Fruit fly (Drosophila melanogaster) whole organism, embryonic: ENCODE measurements around the gene Rrp5.

Experiments
- Abd-B ChIP-seq: fragments of 200-800 bp; sonication (Bioruptor generic); optimal IDR thresholded peaks from 2 replicates; lab custom pipeline; 2018; ENCODE audit warnings: missing biosample characterization, mild to moderate bottlenecking, missing genetic modification characterization, moderate library complexity
- Ada2b ChIP-seq: fragments of 200-800 bp; sonication (Bioruptor generic); IDR thresholded peaks from 2 replicates; pipeline ENCODE4 v1.3.6; 2022; ENCODE audit warnings: missing biosample characterization, missing genetic modification characterization
- CG10209 ChIP-seq: fragments of 200-800 bp; sonication (Bioruptor generic); optimal IDR thresholded peaks from 3 replicates; lab custom pipeline; 2017; ENCODE audit warnings: missing biosample characterization, mild to moderate bottlenecking, missing genetic modification characterization, missing genetic modification reagents
- CG11247 ChIP-seq: fragments of 200-800 bp; sonication (Bioruptor generic); IDR thresholded peaks from 2 replicates; pipeline ENCODE4 v1.3.6; 2022; ENCODE audit warnings: missing biosample characterization, missing genetic modification characterization
- CG11504 ChIP-seq: fragments of 200-800 bp; sonication (Bioruptor generic); optimal IDR thresholded peaks from 3 replicates; lab custom pipeline; 2019; ENCODE audit warnings: missing biosample characterization, mild to moderate bottlenecking, missing genetic modification characterization, moderate library complexity
- CG12071 ChIP-seq: fragments of 200-800 bp; sonication (Bioruptor generic); optimal IDR thresholded peaks from 3 replicates; lab custom pipeline; 2018; ENCODE audit warnings: missing biosample characterization, mild to moderate bottlenecking, missing genetic modification characterization
- CG14050 ChIP-seq: fragments of 200-800 bp; sonication (Bioruptor generic); IDR thresholded peaks from 3 replicates; pipeline ENCODE4 v1.3.6; 2022; ENCODE audit warnings: missing biosample characterization, missing genetic modification characterization
- CG14667 ChIP-seq: fragments of 200-800 bp; sonication (Bioruptor generic); IDR thresholded peaks from 2 replicates; pipeline ENCODE4 v1.3.6; 2022; ENCODE audit warnings: missing biosample characterization, missing genetic modification characterization
- CG1603 ChIP-seq: fragments of 200-800 bp; sonication (Bioruptor generic); optimal IDR thresholded peaks from 2 replicates; lab custom pipeline; 2019; ENCODE audit warnings: missing biosample characterization, mild to moderate bottlenecking, missing genetic modification characterization, moderate library complexity
- CG17385 ChIP-seq: fragments of 200-800 bp; sonication (Bioruptor generic); optimal IDR thresholded peaks from 3 replicates; lab custom pipeline; 2018; ENCODE audit warnings: missing biosample characterization, mild to moderate bottlenecking, missing genetic modification characterization
- CG17568 ChIP-seq: fragments of 200-800 bp; sonication (Bioruptor generic); optimal IDR thresholded peaks from 2 replicates; lab custom pipeline; 2018; ENCODE audit warnings: missing biosample characterization, mild to moderate bottlenecking, missing genetic modification characterization, moderate library complexity
- CG17802 ChIP-seq: fragments of 200-800 bp; sonication (Bioruptor generic); optimal IDR thresholded peaks from 2 replicates; lab custom pipeline; 2018; ENCODE audit warnings: missing biosample characterization, mild to moderate bottlenecking, missing genetic modification characterization, moderate library complexity
- CG18262 ChIP-seq: fragments of 200-800 bp; optimal IDR thresholded peaks from 3 replicates; lab custom pipeline; 2019; ENCODE audit warnings: missing biosample characterization, mild to moderate bottlenecking, missing genetic modification characterization, moderate library complexity
- CG2202 ChIP-seq: fragments of 200-800 bp; sonication (Bioruptor generic); optimal IDR thresholded peaks from 2 replicates; lab custom pipeline; 2018; ENCODE audit warnings: missing biosample characterization, mild to moderate bottlenecking, missing genetic modification characterization
- CG30431 ChIP-seq: fragments of 200-800 bp; sonication (Bioruptor generic); optimal IDR thresholded peaks from 2 replicates; lab custom pipeline; 2017; ENCODE audit warnings: missing biosample characterization, missing genetic modification characterization
- CG31365 ChIP-seq: fragments of 200-800 bp; sonication (Bioruptor generic); optimal IDR thresholded peaks from 2 replicates; lab custom pipeline; 2018; ENCODE audit warnings: missing biosample characterization, mild to moderate bottlenecking, missing genetic modification characterization
- CG33557 ChIP-seq: fragments of 200-800 bp; sonication (Bioruptor generic); optimal IDR thresholded peaks from 2 replicates; lab custom pipeline; 2019; ENCODE audit warnings: missing biosample characterization, mild to moderate bottlenecking, missing genetic modification characterization, moderate library complexity
- CG43689 ChIP-seq: fragments of 200-800 bp; sonication (Bioruptor generic); IDR thresholded peaks from 2 replicates; pipeline ENCODE4 v1.3.6; 2022; ENCODE audit warnings: missing biosample characterization, missing genetic modification characterization
- CG6254 ChIP-seq: fragments of 200-800 bp; sonication (Bioruptor generic); optimal IDR thresholded peaks from 3 replicates; lab custom pipeline; 2017; ENCODE audit warnings: mild to moderate bottlenecking, missing biosample characterization, missing genetic modification reagents, missing genetic modification characterization
- CG6689 ChIP-seq: fragments of 200-800 bp; sonication (Bioruptor generic); IDR thresholded peaks from 2 replicates; pipeline ENCODE4 v1.3.6; 2022; ENCODE audit warnings: missing biosample characterization, missing genetic modification characterization
- CG7271 ChIP-seq: fragments of 200-800 bp; sonication (Bioruptor generic); optimal IDR thresholded peaks from 2 replicates; lab custom pipeline; 2018; ENCODE audit warnings: missing biosample characterization, mild to moderate bottlenecking, missing genetic modification characterization, moderate library complexity
- CG7357 ChIP-seq: fragments of 200-800 bp; sonication (Bioruptor generic); IDR thresholded peaks from 3 replicates; pipeline ENCODE4 v1.3.6; 2022; ENCODE audit warnings: missing biosample characterization, missing genetic modification characterization
- CG8089 ChIP-seq: fragments of 200-800 bp; sonication (Bioruptor generic); optimal IDR thresholded peaks from 3 replicates; lab custom pipeline; 2016; ENCODE audit warnings: missing biosample characterization, missing genetic modification characterization
- CG8388 ChIP-seq: fragments of 200-800 bp; sonication (Bioruptor generic); optimal IDR thresholded peaks from 2 replicates; lab custom pipeline; 2019; ENCODE audit warnings: missing biosample characterization, mild to moderate bottlenecking, missing genetic modification characterization, moderate library complexity
- CoRest ChIP-seq: fragments of 200-800 bp; sonication (Bioruptor generic); optimal IDR thresholded peaks from 3 replicates; lab custom pipeline; 2018; ENCODE audit warnings: missing biosample characterization, mild to moderate bottlenecking, missing genetic modification characterization, moderate library complexity
- Doc2 ChIP-seq: fragments of 200-800 bp; sonication (Bioruptor generic); IDR thresholded peaks from 2 replicates; pipeline ENCODE4 v1.3.6; 2022; ENCODE audit warnings: missing biosample characterization, missing genetic modification characterization
- Eip74EF ChIP-seq, 2 experiments: fragments of 200-800 bp in 1 of 2; fragments of >200 bp in 1 of 2; sonication (Bioruptor generic) in 1 of 2; optimal IDR thresholded peaks; 2 replicates each; lab custom pipeline; 2017 to 2019; ENCODE audit warnings: missing biosample characterization in 2 of 2, missing genetic modification characterization in 2 of 2, mild to moderate bottlenecking in 1 of 2, moderate library complexity in 1 of 2
- Hr3 ChIP-seq: fragments of 200-800 bp; sonication (Bioruptor generic); optimal IDR thresholded peaks from 3 replicates; lab custom pipeline; 2016; ENCODE audit warnings: missing biosample characterization, missing genetic modification characterization
- Hr39 ChIP-seq: fragments of >200 bp; optimal IDR thresholded peaks from 2 replicates; lab custom pipeline; 2017
- Hr51 ChIP-seq, 2 experiments: fragments of 200-800 bp; sonication (Bioruptor generic); optimal IDR thresholded peaks; 2 replicates in 1 of 2; 3 replicates in 1 of 2; lab custom pipeline; 2016 to 2018; ENCODE audit warnings: missing biosample characterization in 2 of 2, missing genetic modification characterization in 2 of 2, mild to moderate bottlenecking in 1 of 2, moderate library complexity in 1 of 2
- MTF-1 ChIP-seq: fragments of 200-800 bp; sonication (Bioruptor generic); optimal IDR thresholded peaks from 2 replicates; lab custom pipeline; 2018; ENCODE audit warnings: missing biosample characterization, mild to moderate bottlenecking, missing genetic modification characterization, borderline replicate concordance
- Meics ChIP-seq: fragments of 200-800 bp; sonication (Bioruptor generic); optimal IDR thresholded peaks from 2 replicates; lab custom pipeline; 2017; ENCODE audit warnings: missing biosample characterization, mild to moderate bottlenecking, missing genetic modification characterization
- NC2α ChIP-seq: fragments of 200-800 bp; sonication (Bioruptor generic); optimal IDR thresholded peaks from 2 replicates; lab custom pipeline; 2016; ENCODE audit warnings: missing biosample characterization, missing genetic modification characterization
- Pdp1 ChIP-seq, 2 experiments: fragments of 200-800 bp; sonication (Bioruptor generic); optimal IDR thresholded peaks; 3 replicates each; lab custom pipeline; 2016; ENCODE audit warnings: missing biosample characterization in 2 of 2, missing genetic modification characterization in 2 of 2, mild to moderate bottlenecking in 1 of 2, moderate library complexity in 1 of 2
- Stat92E ChIP-seq, 3 experiments: fragments of >200 bp in 2 of 3; fragments of 200-800 bp in 1 of 3; sonication (Bioruptor generic) in 1 of 3; optimal IDR thresholded peaks; 2 replicates each; lab custom pipeline; 2017 to 2019; ENCODE audit warnings: missing biosample characterization in 3 of 3, missing genetic modification characterization in 3 of 3, mild to moderate bottlenecking in 1 of 3, moderate library complexity in 1 of 3
- Vsx1 ChIP-seq: fragments of 200-800 bp; sonication (Bioruptor generic); optimal IDR thresholded peaks from 2 replicates; lab custom pipeline; 2017; ENCODE audit warnings: missing biosample characterization, mild to moderate bottlenecking, missing genetic modification characterization, missing genetic modification reagents
- ap ChIP-seq: fragments of 200-800 bp; sonication (Bioruptor generic); IDR thresholded peaks from 2 replicates; pipeline ENCODE4 v1.3.6; 2022; ENCODE audit warnings: missing biosample characterization, missing genetic modification characterization
- cas ChIP-seq: fragments of 200-800 bp; sonication (Bioruptor generic); IDR thresholded peaks from 2 replicates; pipeline ENCODE4 v1.3.6; 2022; ENCODE audit warnings: missing biosample characterization, missing genetic modification characterization
- esg ChIP-seq: fragments of 200-800 bp; sonication (Bioruptor generic); conservative IDR thresholded peaks from 2 replicates; pipeline ENCODE4 v1.3.6; 2022; ENCODE audit warnings: missing biosample characterization, missing genetic modification characterization
- fd64A ChIP-seq: fragments of 200-800 bp; sonication (Bioruptor generic); optimal IDR thresholded peaks from 3 replicates; lab custom pipeline; 2018; ENCODE audit warnings: missing biosample characterization, mild to moderate bottlenecking, missing genetic modification characterization
- gcm ChIP-seq: fragments of 200-800 bp; sonication (Bioruptor generic); optimal IDR thresholded peaks from 2 replicates; lab custom pipeline; 2019; ENCODE audit warnings: missing biosample characterization, mild to moderate bottlenecking, missing genetic modification characterization, moderate library complexity
- kni ChIP-seq: fragments of 200-800 bp; sonication (Bioruptor generic); optimal IDR thresholded peaks from 3 replicates; lab custom pipeline; 2017; ENCODE audit warnings: mild to moderate bottlenecking, missing biosample characterization, missing genetic modification reagents, missing genetic modification characterization
- lmd ChIP-seq: fragments of 200-800 bp; sonication (Bioruptor generic); IDR thresholded peaks from 2 replicates; pipeline ENCODE4 v1.3.6; 2022; ENCODE audit warnings: missing biosample characterization, missing genetic modification characterization
- mam ChIP-seq: fragments of 200-800 bp; sonication (Bioruptor generic); optimal IDR thresholded peaks from 3 replicates; lab custom pipeline; 2016; ENCODE audit warnings: missing biosample characterization, missing genetic modification characterization
- peb ChIP-seq: fragments of 200-800 bp; sonication (Bioruptor generic); IDR thresholded peaks from 2 replicates; pipeline ENCODE4 v1.3.6; 2022; ENCODE audit warnings: missing biosample characterization, missing genetic modification characterization
- pnt ChIP-seq: fragments of 200-800 bp; sonication (Bioruptor generic); optimal IDR thresholded peaks from 3 replicates; lab custom pipeline; 2016; ENCODE audit warnings: missing biosample characterization, missing genetic modification characterization
- sim ChIP-seq: fragments of 200-800 bp; sonication (Bioruptor generic); IDR thresholded peaks from 2 replicates; pipeline ENCODE4 v1.3.6; 2022; ENCODE audit warnings: missing biosample characterization, missing genetic modification characterization
- tgo ChIP-seq: fragments of 200-800 bp; sonication (Bioruptor generic); IDR thresholded peaks from 3 replicates; pipeline ENCODE4 v1.3.6; 2022; ENCODE audit warnings: missing biosample characterization, missing genetic modification characterization
- unpg ChIP-seq: fragments of 200-800 bp; sonication (Bioruptor generic); optimal IDR thresholded peaks from 3 replicates; lab custom pipeline; 2018; ENCODE audit warnings: missing biosample characterization, mild to moderate bottlenecking, missing genetic modification characterization, moderate library complexity
- zen2 ChIP-seq: fragments of 200-800 bp; sonication (Bioruptor generic); IDR thresholded peaks from 3 replicates; pipeline ENCODE4 v1.3.6; 2022; ENCODE audit warnings: missing biosample characterization, missing genetic modification characterization; ENCODE audit not compliant: partially characterized antibody

Gene Rrp5

DNA sequence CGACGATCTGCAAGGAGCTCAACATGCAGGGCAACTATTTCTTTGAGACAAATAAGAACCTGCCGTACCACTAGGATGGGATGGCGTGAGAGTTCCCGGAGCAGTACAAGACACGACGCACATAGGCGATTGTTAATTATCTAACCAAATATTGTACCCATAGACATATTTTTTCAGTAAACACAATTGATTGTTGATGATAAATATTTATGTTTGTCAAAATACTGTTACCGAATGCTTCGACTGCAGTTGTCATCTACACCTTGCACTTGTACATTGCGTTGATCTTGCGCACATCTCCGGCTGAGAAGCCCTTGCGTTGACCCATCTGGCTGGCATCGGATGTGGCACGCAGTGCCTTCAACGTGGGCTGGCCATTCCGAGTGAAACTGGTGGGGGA, 39.9 kb downstream of the Rrp5 start (continued):
- TF ChIP-seq CG17385 (no peak), Abd-B (GFP tag; lab: Kevin White, UChicago) (no peak), unpg (GFP tag; lab: Kevin White, UChicago) (peak; percentile 50), esg (GFP tag; lab: Robert Waterston, UW) (no peak), Hr3 (GFP tag; lab: Kevin White, UChicago) (no peak), fd64A (GFP tag; lab: Kevin White, UChicago) (peak; percentile 87), Doc2 (no peak), pnt (GFP tag; lab: Kevin White, UChicago) (no peak), CG10209 (peak; percentile 4), sim (GFP tag; lab: Robert Waterston, UW) (no peak; the same call in 1 of the 2 replicates), ap (no peak), CG17568 (GFP tag; lab: Kevin White, UChicago) (peak; percentile 27), CG6254 (GFP tag; lab: Kevin White, UChicago) (peak; percentile 48), CG33557 (GFP tag; lab: Kevin White, UChicago) (peak; percentile 83), Vsx1 (GFP tag; lab: Kevin White, UChicago) (peak; percentile 30), CG1603 (tag; lab: Kevin White, UChicago) (peak; percentile 72), Meics (GFP tag; lab: Kevin White, UChicago) (no peak), tgo (no peak), CG17802 (tag; lab: Kevin White, UChicago) (no peak), CG14667 (GFP tag; lab: Robert Waterston, UW) (no peak), CG7271 (tag; lab: Kevin White, UChicago) (peak; percentile 34), NC2α (no peak), CG7357 (GFP tag; lab: Robert Waterston, UW) (no peak), CoRest (tag; lab: Kevin White, UChicago) (no peak), MTF-1 (GFP tag; lab: Kevin White, UChicago) (peak; percentile 58), CG2202 (tag; lab: Kevin White, UChicago) (peak; percentile 78), Eip74EF (GFP tag; optimal IDR thresholded peaks at IDR 0.05; lab: Kevin White, UChicago) (no peak), CG11247 (GFP tag; lab: Robert Waterston, UW) (no peak), Hr39 (lab: Kevin White, UChicago) (no peak), lmd (GFP tag; lab: Robert Waterston, UW) (no peak), Pdp1 (GFP tag; optimal IDR thresholded peaks at IDR 0.05; lab: Kevin White, UChicago) (peak in 1 of 2 experiments; percentile 5), Ada2b (GFP tag; lab: Robert Waterston, UW) (no peak), CG31365 (tag; lab: Kevin White, UChicago) (peak; percentile 48), CG11504 (tag; lab: Kevin White, UChicago) (peak; percentile 15), CG30431 (GFP tag; lab: Kevin White, UChicago) (no peak), cas (no peak), kni (peak; percentile 77), gcm (GFP tag; lab: Kevin White, UChicago) (peak; percentile 35), peb (GFP tag; lab: Robert Waterston, UW) (no peak), mam (GFP tag; lab: Kevin White, UChicago) (no peak), CG6689 (GFP tag; lab: Robert Waterston, UW) (no peak), Hr51 (GFP tag; optimal IDR thresholded peaks at IDR 0.05; lab: Kevin White, UChicago) (no peak), CG14050 (GFP tag; lab: Robert Waterston, UW) (no peak), Stat92E (GFP tag; optimal IDR thresholded peaks at IDR 0.05; lab: Kevin White, UChicago) (no peak), CG43689 (no peak), CG12071 (GFP tag; lab: Kevin White, UChicago) (peak; percentile 47), CG18262 (tag; lab: Kevin White, UChicago) (peak; percentile 50), CG8089 (GFP tag; lab: Kevin White, UChicago) (peak; percentile 15), CG8388 (GFP tag; lab: Kevin White, UChicago) (peak; percentile 14), zen2 (GFP tag; lab: Robert Waterston, UW) (no peak)
